Fruit fly (Drosophila melanogaster) whole organism, embryonic: Measurements from ENCODE around the gene CG13931.

Source experiments
- ATbp ChIP-seq: fragments of 200-800 bp; sonication (Bioruptor generic); optimal IDR thresholded peaks from 2 replicates; lab custom pipeline; 2017; ENCODE audit warnings: missing biosample characterization, mild to moderate bottlenecking, missing genetic modification characterization, missing genetic modification reagents
- Atf-2 ChIP-seq: fragments of 200-800 bp; sonication (Bioruptor generic); optimal IDR thresholded peaks from 2 replicates; lab custom pipeline; 2016; ENCODE audit warnings: missing biosample characterization, missing genetic modification characterization
- BtbVII ChIP-seq: fragments of 200-800 bp; sonication (Bioruptor generic); optimal IDR thresholded peaks from 3 replicates; lab custom pipeline; 2017; ENCODE audit warnings: missing biosample characterization, mild to moderate bottlenecking, missing genetic modification characterization
- CG10209 ChIP-seq: fragments of 200-800 bp; sonication (Bioruptor generic); optimal IDR thresholded peaks from 3 replicates; lab custom pipeline; 2017; ENCODE audit warnings: missing biosample characterization, mild to moderate bottlenecking, missing genetic modification characterization, missing genetic modification reagents
- CG11398 ChIP-seq: fragments of 200-800 bp; sonication (Bioruptor generic); optimal IDR thresholded peaks from 2 replicates; lab custom pipeline; 2016; ENCODE audit warnings: missing biosample characterization, missing genetic modification characterization
- CG11456 ChIP-seq: fragments of 200-800 bp; sonication (Bioruptor generic); IDR thresholded peaks from 3 replicates; pipeline ENCODE4 v1.3.6; 2022; ENCODE audit warnings: missing biosample characterization, missing genetic modification characterization
- CG11504 ChIP-seq: fragments of 200-800 bp; sonication (Bioruptor generic); optimal IDR thresholded peaks from 3 replicates; lab custom pipeline; 2019; ENCODE audit warnings: missing biosample characterization, mild to moderate bottlenecking, missing genetic modification characterization, moderate library complexity
- CG12071 ChIP-seq: fragments of 200-800 bp; sonication (Bioruptor generic); optimal IDR thresholded peaks from 3 replicates; lab custom pipeline; 2018; ENCODE audit warnings: missing biosample characterization, mild to moderate bottlenecking, missing genetic modification characterization
- CG14965 ChIP-seq: fragments of 200-800 bp; sonication (Bioruptor generic); optimal IDR thresholded peaks from 2 replicates; lab custom pipeline; 2016; ENCODE audit warnings: missing biosample characterization, missing genetic modification characterization, borderline replicate concordance
- CG15479 ChIP-seq: fragments of 200-800 bp; sonication (Bioruptor generic); optimal IDR thresholded peaks from 3 replicates; lab custom pipeline; 2019; ENCODE audit warnings: missing biosample characterization, mild to moderate bottlenecking, missing genetic modification characterization, moderate library complexity
- CG16813 ChIP-seq: fragments of 200-800 bp; sonication (Bioruptor generic); IDR thresholded peaks from 3 replicates; pipeline ENCODE4 v1.3.6; 2022; ENCODE audit warnings: missing biosample characterization, missing genetic modification characterization; ENCODE audit not compliant: partially characterized antibody
- CG18476 ChIP-seq: fragments of 200-800 bp; sonication (Bioruptor generic); optimal IDR thresholded peaks from 2 replicates; lab custom pipeline; 2016; ENCODE audit warnings: missing biosample characterization, mild to moderate bottlenecking, missing genetic modification characterization
- CG2712 ChIP-seq: fragments of 200-800 bp; optimal IDR thresholded peaks from 3 replicates; lab custom pipeline; 2019; ENCODE audit warnings: missing biosample characterization, mild to moderate bottlenecking, missing genetic modification characterization, moderate library complexity
- CG31388 ChIP-seq: fragments of 200-800 bp; sonication (Bioruptor generic); optimal IDR thresholded peaks from 2 replicates; lab custom pipeline; 2016; ENCODE audit warnings: missing biosample characterization, missing genetic modification characterization
- CG3281 ChIP-seq: fragments of 200-800 bp; sonication (Bioruptor generic); optimal IDR thresholded peaks from 3 replicates; lab custom pipeline; 2017; ENCODE audit warnings: missing biosample characterization, mild to moderate bottlenecking, missing genetic modification characterization
- CG4282 ChIP-seq: fragments of 200-800 bp; sonication (Bioruptor generic); optimal IDR thresholded peaks from 2 replicates; lab custom pipeline; 2016; ENCODE audit warnings: missing biosample characterization, missing genetic modification characterization
- CG4820 ChIP-seq: fragments of 200-800 bp; sonication (Bioruptor generic); optimal IDR thresholded peaks from 3 replicates; lab custom pipeline; 2016; ENCODE audit warnings: missing biosample characterization, missing genetic modification characterization
- CG8388 ChIP-seq: fragments of 200-800 bp; sonication (Bioruptor generic); optimal IDR thresholded peaks from 2 replicates; lab custom pipeline; 2019; ENCODE audit warnings: missing biosample characterization, mild to moderate bottlenecking, missing genetic modification characterization, moderate library complexity
- CG8944 ChIP-seq: fragments of 200-800 bp; sonication (Bioruptor generic); optimal IDR thresholded peaks from 3 replicates; lab custom pipeline; 2016; ENCODE audit warnings: missing biosample characterization, missing genetic modification characterization
- D19B ChIP-seq: fragments of 200-800 bp; sonication (Bioruptor generic); optimal IDR thresholded peaks from 2 replicates; lab custom pipeline; 2017; ENCODE audit warnings: missing biosample characterization, mild to moderate bottlenecking, missing genetic modification characterization
- Deaf1 ChIP-seq: fragments of 200-800 bp; optimal IDR thresholded peaks from 3 replicates; lab custom pipeline; 2019; ENCODE audit warnings: missing biosample characterization, mild to moderate bottlenecking, missing genetic modification characterization, moderate library complexity
- Dip3 ChIP-seq: fragments of 200-800 bp; sonication (Bioruptor generic); optimal IDR thresholded peaks from 3 replicates; lab custom pipeline; 2016; ENCODE audit warnings: missing biosample characterization, missing genetic modification characterization
- Dref ChIP-seq: fragments of 200-800 bp; sonication (Bioruptor generic); IDR thresholded peaks from 2 replicates; pipeline ENCODE4 v1.3.6; 2022; ENCODE audit warnings: missing biosample characterization, missing genetic modification characterization
- Fer2 ChIP-seq: fragments of 200-800 bp; sonication (Bioruptor generic); optimal IDR thresholded peaks from 2 replicates; lab custom pipeline; 2018; ENCODE audit warnings: missing biosample characterization, mild to moderate bottlenecking, missing genetic modification characterization, moderate library complexity
- HLH4C ChIP-seq: fragments of 200-800 bp; sonication (Bioruptor generic); IDR thresholded peaks from 3 replicates; pipeline ENCODE4 v1.3.6; 2022; ENCODE audit warnings: missing biosample characterization, missing genetic modification characterization; ENCODE audit not compliant: partially characterized antibody
- Hr78 ChIP-seq, 2 experiments: fragments of 200-800 bp in 1 of 2; fragments of >200 bp in 1 of 2; sonication (Bioruptor generic) in 1 of 2; optimal IDR thresholded peaks; 2 replicates each; lab custom pipeline; 2017 to 2019; ENCODE audit warnings: missing biosample characterization in 2 of 2, missing genetic modification characterization in 2 of 2, mild to moderate bottlenecking in 1 of 2, moderate library complexity in 1 of 2
- Max ChIP-seq: fragments of 200-800 bp; sonication (Bioruptor generic); optimal IDR thresholded peaks from 2 replicates; lab custom pipeline; 2016; ENCODE audit warnings: missing biosample characterization, mild to moderate bottlenecking, missing genetic modification characterization
- Neu2 ChIP-seq: fragments of 200-800 bp; sonication (Bioruptor generic); optimal IDR thresholded peaks from 3 replicates; lab custom pipeline; 2016; ENCODE audit warnings: missing biosample characterization, missing genetic modification characterization, borderline replicate concordance
- Ptx1 ChIP-seq: fragments of 200-800 bp; sonication (Bioruptor generic); IDR thresholded peaks from 2 replicates; pipeline ENCODE4 v1.3.6; 2022; ENCODE audit warnings: missing biosample characterization, missing genetic modification characterization
- Sox100B ChIP-seq: fragments of 200-800 bp; sonication (Bioruptor generic); optimal IDR thresholded peaks from 3 replicates; lab custom pipeline; 2018; ENCODE audit warnings: missing biosample characterization, mild to moderate bottlenecking, missing genetic modification characterization
- al ChIP-seq: fragments of 200-800 bp; sonication (Bioruptor generic); IDR thresholded peaks from 2 replicates; pipeline ENCODE4 v1.3.6; 2022; ENCODE audit warnings: missing biosample characterization, missing genetic modification characterization
- emc ChIP-seq: fragments of 200-800 bp; sonication (Bioruptor generic); optimal IDR thresholded peaks from 2 replicates; lab custom pipeline; 2016; ENCODE audit warnings: missing biosample characterization, missing genetic modification characterization
- gsb-n ChIP-seq: fragments of 200-800 bp; sonication (Bioruptor generic); optimal IDR thresholded peaks from 3 replicates; lab custom pipeline; 2018; ENCODE audit warnings: missing biosample characterization, mild to moderate bottlenecking, missing genetic modification characterization
- hkb ChIP-seq, 2 experiments: fragments of 200-800 bp in 1 of 2; fragments of >200 bp in 1 of 2; sonication (Bioruptor generic) in 1 of 2; IDR thresholded peaks in 1 of 2; optimal IDR thresholded peaks in 1 of 2; 2 replicates each; pipeline versions ENCODE4 v1.3.6 to Lab custom; 2017 to 2022; ENCODE audit warnings: missing biosample characterization in 1 of 2, missing genetic modification characterization in 1 of 2
- inv ChIP-seq: fragments of 200-800 bp; sonication (Bioruptor generic); IDR thresholded peaks from 2 replicates; pipeline ENCODE4 v1.3.6; 2022; ENCODE audit warnings: missing biosample characterization, missing genetic modification characterization; ENCODE audit not compliant: partially characterized antibody
- kay ChIP-seq: fragments of 200-800 bp; sonication (Bioruptor generic); optimal IDR thresholded peaks from 2 replicates; lab custom pipeline; 2016; ENCODE audit warnings: missing biosample characterization, missing genetic modification characterization
- otp ChIP-seq: fragments of 200-800 bp; sonication (Bioruptor generic); IDR thresholded peaks from 3 replicates; pipeline ENCODE4, ENCODE4 v1.3.6; 2022; ENCODE audit warnings: missing biosample characterization, missing genetic modification characterization
- phol ChIP-seq: fragments of 200-800 bp; sonication (Bioruptor generic); optimal IDR thresholded peaks from 3 replicates; lab custom pipeline; 2018; ENCODE audit warnings: missing biosample characterization, mild to moderate bottlenecking, missing genetic modification characterization, moderate library complexity
- pnt ChIP-seq: fragments of 200-800 bp; sonication (Bioruptor generic); optimal IDR thresholded peaks from 3 replicates; lab custom pipeline; 2016; ENCODE audit warnings: missing biosample characterization, missing genetic modification characterization
- pros ChIP-seq: fragments of 200-800 bp; sonication (Bioruptor generic); optimal IDR thresholded peaks from 3 replicates; lab custom pipeline; 2019; ENCODE audit warnings: missing biosample characterization, mild to moderate bottlenecking, missing genetic modification characterization, moderate library complexity
- ro ChIP-seq: fragments of 200-800 bp; sonication (Bioruptor generic); IDR thresholded peaks from 2 replicates; pipeline ENCODE4 v1.3.6; 2022; ENCODE audit warnings: missing biosample characterization, missing genetic modification characterization
- scrt ChIP-seq: fragments of 200-800 bp; sonication (Bioruptor generic); optimal IDR thresholded peaks from 2 replicates; lab custom pipeline; 2018; ENCODE audit warnings: missing biosample characterization, mild to moderate bottlenecking, missing genetic modification characterization, moderate library complexity
- sd ChIP-seq: fragments of 200-800 bp; sonication (Bioruptor generic); optimal IDR thresholded peaks from 3 replicates; lab custom pipeline; 2018; ENCODE audit warnings: missing biosample characterization, mild to moderate bottlenecking, missing genetic modification characterization, moderate library complexity
- sob ChIP-seq: fragments of 200-800 bp; sonication (Bioruptor generic); IDR thresholded peaks from 2 replicates; pipeline ENCODE4 v1.3.6; 2022; ENCODE audit warnings: missing biosample characterization, missing genetic modification characterization
- sug ChIP-seq: fragments of 200-800 bp; optimal IDR thresholded peaks from 2 replicates; lab custom pipeline; 2019; ENCODE audit warnings: missing biosample characterization, mild to moderate bottlenecking, missing genetic modification characterization, moderate library complexity
- toy ChIP-seq: fragments of 200-800 bp; sonication (Bioruptor generic); IDR thresholded peaks from 2 replicates; pipeline ENCODE4 v1.3.6; 2022; ENCODE audit warnings: missing biosample characterization, missing genetic modification characterization
- wor ChIP-seq: fragments of 200-800 bp; sonication (Bioruptor generic); IDR thresholded peaks from 2 replicates; pipeline ENCODE4 v1.3.6; 2022; ENCODE audit warnings: missing biosample characterization, missing genetic modification characterization
- zfh1 ChIP-seq: fragments of 200-800 bp; sonication (Bioruptor generic); IDR thresholded peaks from 3 replicates; pipeline ENCODE4 v1.3.6; 2022; ENCODE audit warnings: missing biosample characterization, missing genetic modification characterization

CG13931 gene

DNA sequence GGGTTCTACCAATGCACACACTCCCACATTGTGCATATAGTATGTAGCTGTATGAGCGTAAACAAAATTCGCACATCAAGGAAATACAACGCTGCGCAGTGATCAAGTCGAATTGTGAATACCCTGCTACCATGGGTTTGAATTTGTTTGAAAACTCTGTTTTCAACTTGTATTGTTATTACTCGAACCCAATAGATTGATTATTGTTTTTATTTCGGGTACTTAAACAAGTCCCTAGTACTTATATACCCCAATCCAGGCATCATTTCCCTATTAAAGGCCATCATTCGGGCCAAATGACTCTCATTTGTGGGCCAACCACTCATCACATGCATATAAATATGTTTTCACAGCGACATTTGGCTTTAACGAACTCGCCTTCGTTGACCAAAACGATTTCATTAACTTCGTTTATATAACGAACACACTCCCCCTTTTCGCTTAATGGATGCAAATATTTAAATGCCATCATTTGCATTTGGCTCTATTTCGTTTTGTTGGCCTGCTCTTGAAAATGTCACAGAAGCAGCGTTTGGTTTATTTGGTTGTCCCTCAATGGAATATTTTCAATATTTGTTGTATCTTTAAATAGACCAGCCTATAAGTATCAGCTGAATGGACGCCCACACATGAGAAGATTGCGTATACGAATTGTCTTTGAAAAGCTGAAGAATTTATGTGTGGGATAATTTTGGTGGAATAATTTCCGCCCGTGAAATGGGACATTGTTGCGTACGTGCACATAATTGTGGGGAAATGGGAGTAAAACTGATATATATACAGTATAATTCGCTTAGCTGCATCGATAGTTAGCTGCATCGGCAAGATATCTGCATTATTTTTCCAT is 38.1 kb upstream of the CG13931 start (continued):
- TF ChIP-seq hkb (optimal IDR thresholded peaks at IDR 0.05; lab: Kevin White, UChicago) (no peak), hkb (GFP tag; IDR thresholded peaks at IDR 0.05; lab: Robert Waterston, UW) (peak; percentile 52), sug (tag; lab: Kevin White, UChicago) (peak; percentile 22), pnt (GFP tag; lab: Kevin White, UChicago) (no peak), ro (GFP tag; lab: Robert Waterston, UW) (0 out of 2 replicates have a peak, but pooled peaks have one; percentile 13), Dip3 (GFP tag; lab: Kevin White, UChicago) (peak; percentile 70), zfh1 (peak; percentile 62; the same call in 2 of the 3 replicates), Ptx1 (GFP tag; lab: Robert Waterston, UW) (peak; percentile 89), gsb-n (tag; lab: Kevin White, UChicago) (no peak), CG4282 (GFP tag; lab: Kevin White, UChicago) (no peak), toy (GFP tag; lab: Robert Waterston, UW) (peak; percentile 43; the same call in 1 of the 2 replicates), CG11456 (GFP tag; lab: Robert Waterston, UW) (peak; percentile 76; the same call in 2 of the 3 replicates), Neu2 (GFP tag; lab: Kevin White, UChicago) (no peak), sd (tag; lab: Kevin White, UChicago) (peak; percentile 87), wor (peak; percentile 40; the same call in 1 of the 2 replicates), Max (GFP tag; lab: Kevin White, UChicago) (no peak), kay (GFP tag; lab: Kevin White, UChicago) (peak; percentile 37), emc (no peak), CG31388 (GFP tag; lab: Kevin White, UChicago) (no peak), scrt (GFP tag; lab: Kevin White, UChicago) (no peak), CG4820 (GFP tag; lab: Kevin White, UChicago) (no peak), CG3281 (GFP tag; lab: Kevin White, UChicago) (no peak), Sox100B (GFP tag; lab: Kevin White, UChicago) (no peak), Deaf1 (tag; lab: Kevin White, UChicago) (no peak), CG8388 (GFP tag; lab: Kevin White, UChicago) (peak; percentile 2), CG15479 (no peak), Fer2 (tag; lab: Kevin White, UChicago) (no peak), BtbVII (GFP tag; lab: Kevin White, UChicago) (no peak), CG16813 (GFP tag; lab: Robert Waterston, UW) (no peak), otp (GFP tag; lab: Robert Waterston, UW) (peak; percentile 54; the same call in 1 of the 3 replicates), pros (no peak), CG18476 (GFP tag; lab: Kevin White, UChicago) (no peak), CG8944 (GFP tag; lab: Kevin White, UChicago) (peak; percentile 53), Hr78 (GFP tag; optimal IDR thresholded peaks at IDR 0.05; lab: Kevin White, UChicago) (no peak), sob (GFP tag; lab: Robert Waterston, UW) (peak; percentile 77), CG14965 (GFP tag; lab: Kevin White, UChicago) (no peak), phol (tag; lab: Kevin White, UChicago) (no peak), CG11504 (tag; lab: Kevin White, UChicago) (no peak), Dref (GFP tag; lab: Robert Waterston, UW) (no peak), D19B (peak; percentile 17), HLH4C (GFP tag; lab: Robert Waterston, UW) (no peak), Atf-2 (peak; percentile 40), CG10209 (GFP tag; lab: Kevin White, UChicago) (peak; percentile 62), al (peak; percentile 69), CG12071 (no peak), ATbp (peak; percentile 26), inv (GFP tag; lab: Robert Waterston, UW) (no peak), CG11398 (GFP tag; lab: Kevin White, UChicago) (peak; percentile 9), CG2712 (tag; lab: Kevin White, UChicago) (peak; percentile 35)
